Fruit fly (Drosophila melanogaster) S2 (cell line): Measurements from ENCODE around the gene AGO2.

Source experiments
- CG8478 ChIP-seq: fragments of >200 bp; optimal IDR thresholded peaks from 2 replicates; lab custom pipeline; 2018
- CTCF ChIP-seq, 2 experiments: fragments of >200 bp; optimal IDR thresholded peaks; 2 replicates each; lab custom pipeline; 2018

DNA sequence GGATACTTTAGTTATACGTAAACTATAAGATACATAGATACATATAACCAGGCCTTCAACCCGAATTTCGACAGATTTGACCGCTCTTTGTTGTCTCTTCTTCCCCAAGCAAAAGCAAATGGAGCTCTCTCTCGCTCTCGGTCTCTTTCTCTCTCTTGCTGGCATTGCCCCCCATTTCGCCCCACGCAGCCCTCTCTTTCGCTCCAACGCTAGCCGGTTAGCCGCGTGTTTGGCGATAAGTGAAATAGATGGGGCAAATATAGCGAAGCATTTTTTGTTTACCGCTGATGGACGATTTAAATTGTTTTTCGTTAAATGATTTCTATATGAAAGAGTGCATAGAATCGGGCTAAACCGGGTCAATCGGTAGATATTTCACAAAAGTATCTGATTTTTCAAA, 39.5 kb upstream of the AGO2 start:
- no peak for TF ChIP-seq CTCF (optimal IDR thresholded peaks at IDR 0.05; lab: Kevin White, UChicago)
- TF ChIP-seq CG8478 (lab: Kevin White, UChicago) = no peak
